Worm (Caenorhabditis elegans): Measurements from ENCODE around the gene F52H3.6.

Gene F52H3.6

ce11 chrII:10019669-10020068 is 8.6 kb downstream of the F52H3.6 start (continued):
- TF ChIP-seq elt-3 (tag; optimal IDR thresholded peaks at IDR 0.05): peak in 2 of 6 experiments; percentile 52 to 60
- TF ChIP-seq nhr-71 (tag; optimal IDR thresholded peaks at IDR 0.05): peak; percentile 49
- no peak for TF ChIP-seq dpl-1 (GFP tag; optimal IDR thresholded peaks at IDR 0.05)
- TF ChIP-seq ama-1 (optimal IDR thresholded peaks at IDR 0.05): peak; percentile 0
- TF ChIP-seq sup-37 (GFP tag; optimal IDR thresholded peaks at IDR 0.05): no peak
- peak; percentile 77 for TF ChIP-seq nhr-85 (tag)
- no peak for TF ChIP-seq hlh-4 (tag; optimal IDR thresholded peaks at IDR 0.05)
- TF ChIP-seq pag-3 (tag; optimal IDR thresholded peaks at IDR 0.05; ENCODE audit: borderline replicate concordance, insufficient read depth): no peak
- no peak for TF ChIP-seq pqm-1 (tag; optimal IDR thresholded peaks at IDR 0.05)
- peak in 1 of 2 experiments; percentile 70 for TF ChIP-seq lin-35 (GFP tag; optimal IDR thresholded peaks at IDR 0.05)
- TF ChIP-seq zag-1 (tag; optimal IDR thresholded peaks at IDR 0.05): no peak
- TF ChIP-seq unc-86 (tag; optimal IDR thresholded peaks at IDR 0.05): no peak
- TF ChIP-seq lin-39 (tag; optimal IDR thresholded peaks at IDR 0.05): no peak
- TF ChIP-seq aha-1 (tag; optimal IDR thresholded peaks at IDR 0.05): no peak
- no peak for TF ChIP-seq efl-3 (GFP tag; optimal IDR thresholded peaks at IDR 0.05)
- no peak for TF ChIP-seq snpc-4 (tag; optimal IDR thresholded peaks at IDR 0.05)
- TF ChIP-seq zip-4 (GFP tag; optimal IDR thresholded peaks at IDR 0.05): no peak
- no peak for TF ChIP-seq F16B12.6 (tag; optimal IDR thresholded peaks at IDR 0.05)
- no peak for TF ChIP-seq ets-5 (GFP tag; IDR thresholded peaks at IDR 0.05)

- TF ChIP-seq hlh-4 (tag; optimal IDR thresholded peaks at IDR 0.05) (no peak), lin-39 (tag; optimal IDR thresholded peaks at IDR 0.05) (no peak), lin-35 (GFP tag; optimal IDR thresholded peaks at IDR 0.05) (peak in 1 of 2 experiments; percentile 39), unc-86 (tag; optimal IDR thresholded peaks at IDR 0.05) (no peak), blmp-1 (tag; optimal IDR thresholded peaks at IDR 0.05) (peak; percentile 59), sox-4 (tag; optimal IDR thresholded peaks at IDR 0.05) (no peak), lin-13 (GFP tag; optimal IDR thresholded peaks at IDR 0.05) (no peak), dsc-1 (tag; optimal IDR thresholded peaks at IDR 0.05) (peak; percentile 13), pqm-1 (tag; optimal IDR thresholded peaks at IDR 0.05) (no peak), nhr-76 (tag; optimal IDR thresholded peaks at IDR 0.05) (no peak), ceh-82 (tag; optimal IDR thresholded peaks at IDR 0.05) (no peak)
Observed at ce11 chrII:10017528-10017927, 10.7 kb downstream of the F52H3.6 start.

DNA sequence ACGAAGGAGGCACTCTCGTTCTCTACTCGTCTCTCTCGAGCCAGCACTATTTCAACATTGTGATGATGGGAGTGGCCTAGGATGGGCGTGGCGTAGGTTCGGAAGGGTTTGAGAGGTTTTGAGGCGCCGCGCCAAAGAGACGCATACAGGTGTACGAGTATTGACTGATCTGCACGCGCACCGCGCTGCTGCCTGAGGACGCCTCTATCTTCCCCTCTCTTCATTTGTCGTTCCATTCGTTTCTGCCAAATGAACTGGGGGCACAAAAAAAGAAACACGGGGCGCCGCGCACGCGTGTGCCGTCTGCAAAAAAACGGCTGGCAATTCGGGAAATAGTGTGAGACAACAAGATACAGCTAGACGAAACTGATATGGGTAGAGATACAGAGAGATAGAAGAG is 12.2 kb downstream of the F52H3.6 start, which contains the start of gene lec-2:
TSS of gene lec-2 (minus strand) at position 171 of the 400 bp plus-strand sequence.
- no peak for TF ChIP-seq efl-1 (optimal IDR thresholded peaks at IDR 0.05)
- peak in 1 of 2 experiments; percentile 84 for TF ChIP-seq efl-1 (GFP tag; optimal IDR thresholded peaks at IDR 0.05 in 1 of 2)
- TF ChIP-seq vab-15 (tag; optimal IDR thresholded peaks at IDR 0.05): no peak
- TF ChIP-seq tbx-2 (tag; optimal IDR thresholded peaks at IDR 0.05): peak; percentile 28
- TF ChIP-seq lir-3 (tag; optimal IDR thresholded peaks at IDR 0.05; ENCODE audit: poor library complexity): no peak
- TF ChIP-seq lsy-2 (tag; optimal IDR thresholded peaks at IDR 0.05): peak in 1 of 2 experiments; percentile 19
- TF ChIP-seq ceh-82 (tag; optimal IDR thresholded peaks at IDR 0.05): peak in 1 of 3 experiments; percentile 3
- TF ChIP-seq tlp-1 (tag; optimal IDR thresholded peaks at IDR 0.05): no peak
- peak; percentile 22 for TF ChIP-seq nhr-47 (tag; optimal IDR thresholded peaks at IDR 0.05)
- no peak for TF ChIP-seq C04F5.9 (tag; optimal IDR thresholded peaks at IDR 0.05)
- no peak for TF ChIP-seq sup-37 (GFP tag; optimal IDR thresholded peaks at IDR 0.05)
- no peak for TF ChIP-seq sptf-1 (tag; optimal IDR thresholded peaks at IDR 0.05)
- peak; percentile 7 for TF ChIP-seq nhr-19 (GFP tag; conservative IDR thresholded peaks at IDR 0.05)
- no peak for TF ChIP-seq zip-4 (GFP tag; optimal IDR thresholded peaks at IDR 0.05)
- TF ChIP-seq snpc-4 (tag; optimal IDR thresholded peaks at IDR 0.05): no peak
- peak in 1 of 2 experiments; percentile 45 for TF ChIP-seq mdl-1 (tag; optimal IDR thresholded peaks at IDR 0.05)
- no peak for TF ChIP-seq nhr-11 (tag; optimal IDR thresholded peaks at IDR 0.05)
- peak; percentile 74 for TF ChIP-seq lin-14 (GFP tag; optimal IDR thresholded peaks at IDR 0.05)
- peak in 1 of 2 experiments; percentile 8 for TF ChIP-seq lin-35 (GFP tag; optimal IDR thresholded peaks at IDR 0.05)
- no peak for TF ChIP-seq nhr-28 (tag; optimal IDR thresholded peaks at IDR 0.05)
- TF ChIP-seq nhr-20 (tag; optimal IDR thresholded peaks at IDR 0.05): peak; percentile 44
- peak; percentile 11 for TF ChIP-seq pax-3 (tag; optimal IDR thresholded peaks at IDR 0.05)
- no peak for TF ChIP-seq aha-1 (tag; optimal IDR thresholded peaks at IDR 0.05)
- no peak for TF ChIP-seq unc-62 (GFP tag; optimal IDR thresholded peaks at IDR 0.05)
- peak; percentile 28 for TF ChIP-seq swsn-7 (tag; optimal IDR thresholded peaks at IDR 0.05)
- no peak for TF ChIP-seq mab-9 (GFP tag; IDR thresholded peaks at IDR 0.05)
- TF ChIP-seq pag-3 (tag; optimal IDR thresholded peaks at IDR 0.05; ENCODE audit: borderline replicate concordance, insufficient read depth): peak; percentile 74
- TF ChIP-seq rnt-1 (tag; optimal IDR thresholded peaks at IDR 0.05): no peak
- TF ChIP-seq fkh-8 (tag; optimal IDR thresholded peaks at IDR 0.05): peak; percentile 83
- peak; percentile 45 for TF ChIP-seq nhr-71 (tag; optimal IDR thresholded peaks at IDR 0.05)
- TF ChIP-seq ceh-8 (GFP tag; optimal IDR thresholded peaks at IDR 0.05): no peak
- TF ChIP-seq elt-3 (tag; optimal IDR thresholded peaks at IDR 0.05): peak in 1 of 6 experiments; percentile 18
